Worm (Caenorhabditis elegans) whole organism, L1 larva: ENCODE data around the gene sptl-3.

Source experiments
- C04F5.9 ChIP-seq: sonication (generic microtip); optimal IDR thresholded peaks from 2 replicates; lab custom pipeline; 2016; ENCODE audit warnings: missing genetic modification characterization, missing compliant biosample characterization
- C34B4.2 ChIP-seq: sonication (generic microtip); optimal IDR thresholded peaks from 2 replicates; lab custom pipeline; 2017; ENCODE audit warnings: mild to moderate bottlenecking, missing genetic modification characterization, missing compliant biosample characterization
- aha-1 ChIP-seq: fragments of 150-350 bp; optimal IDR thresholded peaks from 2 replicates; lab custom pipeline; 2014; ENCODE audit warnings: missing biosample characterization, missing genetic modification characterization
- ama-1 ChIP-seq: fragments of 150-350 bp; optimal IDR thresholded peaks from 2 replicates; lab custom pipeline; 2014
- blmp-1 ChIP-seq: fragments of 150-350 bp; optimal IDR thresholded peaks from 2 replicates; lab custom pipeline; 2014; ENCODE audit warnings: missing biosample characterization, missing genetic modification characterization
- ceh-8 ChIP-seq: fragments of 200-800 bp; sonication (Bioruptor generic); optimal IDR thresholded peaks from 2 replicates; lab custom pipeline; 2018; ENCODE audit warnings: mild to moderate bottlenecking, missing genetic modification characterization, moderate library complexity, missing compliant biosample characterization
- ceh-88 ChIP-seq: fragments of 200-800 bp; sonication (Bioruptor generic); IDR thresholded peaks from 2 replicates; pipeline ENCODE4 v1.3.6; 2022; ENCODE audit warnings: missing genetic modification characterization, missing compliant biosample characterization
- ceh-90 ChIP-seq: sonication (generic microtip); optimal IDR thresholded peaks from 2 replicates; lab custom pipeline; 2016; ENCODE audit warnings: missing genetic modification characterization, missing compliant biosample characterization
- dsc-1 ChIP-seq: sonication (generic microtip); optimal IDR thresholded peaks from 2 replicates; lab custom pipeline; 2016; ENCODE audit warnings: mild to moderate bottlenecking, missing genetic modification characterization, missing compliant biosample characterization
- elt-3 ChIP-seq, 6 experiments: fragments of 150-350 bp in 1 of 6; sonication (generic microtip); optimal IDR thresholded peaks; 2 replicates each; lab custom pipeline; 2017 to 2018; ENCODE audit warnings: missing biosample characterization in 6 of 6, missing genetic modification characterization in 6 of 6, inconsistent platforms in 1 of 6
- ets-5 ChIP-seq: fragments of 200-800 bp; sonication (Bioruptor generic); IDR thresholded peaks from 2 replicates; pipeline ENCODE4 v1.3.6; 2022; ENCODE audit warnings: missing genetic modification characterization, missing compliant biosample characterization
- fos-1 ChIP-seq: fragments of 150-350 bp; optimal IDR thresholded peaks from 2 replicates; lab custom pipeline; 2014; ENCODE audit warnings: missing biosample characterization, missing genetic modification characterization
- grh-1 ChIP-seq: fragments of 200-800 bp; sonication (Bioruptor generic); IDR thresholded peaks from 2 replicates; pipeline ENCODE4 v1.3.6; 2022; ENCODE audit warnings: missing genetic modification reagents, missing genetic modification characterization, missing compliant biosample characterization
- isw-1 ChIP-seq: fragments of 200-800 bp; sonication (Bioruptor generic); IDR thresholded peaks from 2 replicates; pipeline ENCODE4 v1.3.6; 2022; ENCODE audit warnings: missing genetic modification characterization, missing compliant biosample characterization
- jun-1 ChIP-seq: fragments of 150-350 bp; optimal IDR thresholded peaks from 2 replicates; lab custom pipeline; 2014; ENCODE audit warnings: missing biosample characterization, missing genetic modification reagents, missing genetic modification characterization
- lin-13 ChIP-seq: fragments of 150-350 bp; optimal IDR thresholded peaks from 2 replicates; lab custom pipeline; 2014; ENCODE audit warnings: missing biosample characterization, missing genetic modification reagents, missing genetic modification characterization
- lin-35 ChIP-seq, 2 experiments: fragments of 150-350 bp; optimal IDR thresholded peaks; 2 replicates each; lab custom pipeline; 2014; ENCODE audit warnings: missing biosample characterization in 2 of 2, missing genetic modification characterization in 2 of 2, missing genetic modification reagents in 2 of 2
- lin-39 ChIP-seq: fragments of 150-350 bp; optimal IDR thresholded peaks from 2 replicates; lab custom pipeline; 2014; ENCODE audit warnings: missing biosample characterization, missing genetic modification reagents, missing genetic modification characterization
- lir-3 ChIP-seq: sonication (generic microtip); optimal IDR thresholded peaks from 2 replicates; lab custom pipeline; 2016; ENCODE audit warnings: mild to moderate bottlenecking, missing genetic modification characterization, moderate library complexity, missing compliant biosample characterization; ENCODE audit not compliant: poor library complexity
- lsy-2 ChIP-seq, 2 experiments: fragments of 150-350 bp; optimal IDR thresholded peaks; 2 replicates each; lab custom pipeline; 2014; ENCODE audit warnings: missing biosample characterization in 2 of 2, missing genetic modification characterization in 2 of 2
- mab-9 ChIP-seq: fragments of 200-800 bp; sonication (Bioruptor generic); IDR thresholded peaks from 2 replicates; pipeline ENCODE4 v1.3.6; 2022; ENCODE audit warnings: missing genetic modification reagents, missing genetic modification characterization, missing compliant biosample characterization
- mdl-1 ChIP-seq, 2 experiments: fragments of 150-350 bp; optimal IDR thresholded peaks; 2 replicates each; lab custom pipeline; 2014 to 2017; ENCODE audit warnings: missing biosample characterization in 2 of 2, missing genetic modification characterization in 2 of 2, inconsistent platforms in 1 of 2
- nhr-20 ChIP-seq: sonication (generic microtip); optimal IDR thresholded peaks from 2 replicates; lab custom pipeline; 2016; ENCODE audit warnings: mild to moderate bottlenecking, missing genetic modification characterization, missing compliant biosample characterization
- nhr-47 ChIP-seq: sonication (generic microtip); optimal IDR thresholded peaks from 2 replicates; lab custom pipeline; 2016; ENCODE audit warnings: mild to moderate bottlenecking, missing genetic modification characterization, moderate library complexity, missing compliant biosample characterization
- nhr-71 ChIP-seq: sonication (generic microtip); optimal IDR thresholded peaks from 2 replicates; lab custom pipeline; 2016; ENCODE audit warnings: mild to moderate bottlenecking, missing genetic modification characterization, moderate library complexity, missing compliant biosample characterization
- nhr-77 ChIP-seq: fragments of 150-350 bp; optimal IDR thresholded peaks from 2 replicates; lab custom pipeline; 2014; ENCODE audit warnings: missing biosample characterization, missing genetic modification characterization
- nhr-84 ChIP-seq: sonication (generic microtip); optimal IDR thresholded peaks from 2 replicates; lab custom pipeline; 2017; ENCODE audit warnings: missing biosample characterization, missing genetic modification characterization
- nhr-85 ChIP-seq: sonication (generic microtip); peaks from one replicate; lab custom pipeline; 2016; ENCODE audit warnings: missing genetic modification characterization, inconsistent platforms, missing compliant biosample characterization
- pax-3 ChIP-seq: fragments of 200-800 bp; sonication (Bioruptor generic); optimal IDR thresholded peaks from 2 replicates; lab custom pipeline; 2018; ENCODE audit warnings: mild to moderate bottlenecking, missing genetic modification characterization, moderate library complexity, missing compliant biosample characterization
- pqm-1 ChIP-seq: sonication (generic microtip); optimal IDR thresholded peaks from 3 replicates; lab custom pipeline; 2017; ENCODE audit warnings: missing biosample characterization, missing genetic modification characterization
- rnt-1 ChIP-seq: sonication (generic microtip); optimal IDR thresholded peaks from 2 replicates; lab custom pipeline; 2016; ENCODE audit warnings: mild to moderate bottlenecking, missing genetic modification characterization, moderate library complexity, missing compliant biosample characterization
- skn-1 ChIP-seq: fragments of 150-350 bp; optimal IDR thresholded peaks from 2 replicates; lab custom pipeline; 2014; ENCODE audit warnings: missing biosample characterization, missing genetic modification characterization
- snpc-4 ChIP-seq: fragments of 150-350 bp; optimal IDR thresholded peaks from 2 replicates; lab custom pipeline; 2014; ENCODE audit warnings: missing biosample characterization, missing genetic modification characterization
- snu-23 ChIP-seq: sonication (generic microtip); optimal IDR thresholded peaks from 2 replicates; lab custom pipeline; 2016; ENCODE audit warnings: missing genetic modification characterization, missing compliant biosample characterization
- sptf-1 ChIP-seq: fragments of 150-350 bp; optimal IDR thresholded peaks from 2 replicates; lab custom pipeline; 2014; ENCODE audit warnings: missing biosample characterization, missing genetic modification characterization
- sup-37 ChIP-seq: fragments of 200-800 bp; sonication (Bioruptor generic); optimal IDR thresholded peaks from 2 replicates; lab custom pipeline; 2018; ENCODE audit warnings: mild to moderate bottlenecking, missing genetic modification characterization, missing compliant biosample characterization
- swsn-7 ChIP-seq: sonication (generic microtip); optimal IDR thresholded peaks from 2 replicates; lab custom pipeline; 2016; ENCODE audit warnings: missing genetic modification characterization, missing compliant biosample characterization
- tlp-1 ChIP-seq: fragments of 150-350 bp; optimal IDR thresholded peaks from 2 replicates; lab custom pipeline; 2014; ENCODE audit warnings: missing biosample characterization, missing genetic modification characterization
- unc-130 ChIP-seq: fragments of 150-350 bp; optimal IDR thresholded peaks from 2 replicates; lab custom pipeline; 2017; ENCODE audit warnings: missing biosample characterization, missing genetic modification characterization, inconsistent platforms
- unc-30 ChIP-seq: sonication (generic microtip); optimal IDR thresholded peaks from 2 replicates; lab custom pipeline; 2017; ENCODE audit warnings: missing biosample characterization, missing genetic modification characterization
- unc-62 ChIP-seq: fragments of 150-350 bp; optimal IDR thresholded peaks from 2 replicates; lab custom pipeline; 2014; ENCODE audit warnings: missing biosample characterization, missing genetic modification reagents, missing genetic modification characterization
- unc-98 ChIP-seq: fragments of 200-800 bp; sonication (Bioruptor generic); IDR thresholded peaks from 2 replicates; pipeline ENCODE4 v1.3.6; 2022; ENCODE audit warnings: missing genetic modification characterization, missing compliant biosample characterization
- vab-15 ChIP-seq: sonication (generic microtip); optimal IDR thresholded peaks from 2 replicates; lab custom pipeline; 2017; ENCODE audit warnings: missing genotype, mild to moderate bottlenecking, missing genetic modification characterization, missing compliant biosample characterization
- xbp-1 ChIP-seq: sonication (generic microtip); optimal IDR thresholded peaks from 2 replicates; lab custom pipeline; 2016; ENCODE audit warnings: missing genetic modification characterization, missing compliant biosample characterization
- ztf-4 ChIP-seq: fragments of 150-350 bp; optimal IDR thresholded peaks from 2 replicates; lab custom pipeline; 2014; ENCODE audit warnings: missing biosample characterization, missing genetic modification characterization

Gene sptl-3

ce11 chrV:13934545-13934944 is 41.4 kb downstream of the sptl-3 start, which contains the start of gene R10D12.1:
Gene R10D12.1 (minus strand): TSS chrV:13934645.
- TF ChIP-seq xbp-1 = no peak
- no peak for TF ChIP-seq ceh-8 (GFP tag; lab: Kevin White, UChicago)
- TF ChIP-seq unc-30 = no peak
- no peak for TF ChIP-seq aha-1
- peak; percentile 2 for TF ChIP-seq nhr-20 (tag; lab: Kevin White, UChicago)
- no peak for TF ChIP-seq pqm-1 (tag; lab: Kevin White, UChicago)
- no peak for TF ChIP-seq vab-15 (tag; lab: Kevin White, UChicago)
- TF ChIP-seq elt-3 (tag; optimal IDR thresholded peaks at IDR 0.05; lab: Kevin White, UChicago) = peak in 1 of 6 experiments; percentile 40
- TF ChIP-seq rnt-1 (tag; lab: Kevin White, UChicago) = no peak
- TF ChIP-seq nhr-84 (tag; lab: Kevin White, UChicago) = no peak
- no peak for TF ChIP-seq snpc-4
- TF ChIP-seq unc-98 (GFP tag; lab: Robert Waterston, UW) = no peak
- TF ChIP-seq lir-3 (tag; lab: Kevin White, UChicago) = no peak
- 0 out of 2 replicates have a peak, but pooled peaks have one; percentile 25 for TF ChIP-seq grh-1
- TF ChIP-seq ama-1 (lab: Kevin White, UChicago) = peak; percentile 30
- no peak for TF ChIP-seq unc-130 (tag; lab: Kevin White, UChicago)
- no peak for TF ChIP-seq lin-13 (GFP tag; lab: Kevin White, UChicago)
- no peak for TF ChIP-seq jun-1 (tag; lab: Kevin White, UChicago)
- TF ChIP-seq mdl-1 (tag; optimal IDR thresholded peaks at IDR 0.05; lab: Kevin White, UChicago) = no peak
- TF ChIP-seq ceh-90 (tag; lab: Kevin White, UChicago) = no peak
- TF ChIP-seq ztf-4 (tag; lab: Kevin White, UChicago) = no peak
- no peak for TF ChIP-seq unc-62 (GFP tag; lab: Kevin White, UChicago)
- TF ChIP-seq tlp-1 (tag; lab: Kevin White, UChicago) = no peak
- TF ChIP-seq C04F5.9 (tag; lab: Kevin White, UChicago) = no peak
- no peak for TF ChIP-seq sup-37
- no peak for TF ChIP-seq ets-5 (GFP tag; lab: Robert Waterston, UW)
- TF ChIP-seq dsc-1 (tag; lab: Kevin White, UChicago) = no peak

DNA sequence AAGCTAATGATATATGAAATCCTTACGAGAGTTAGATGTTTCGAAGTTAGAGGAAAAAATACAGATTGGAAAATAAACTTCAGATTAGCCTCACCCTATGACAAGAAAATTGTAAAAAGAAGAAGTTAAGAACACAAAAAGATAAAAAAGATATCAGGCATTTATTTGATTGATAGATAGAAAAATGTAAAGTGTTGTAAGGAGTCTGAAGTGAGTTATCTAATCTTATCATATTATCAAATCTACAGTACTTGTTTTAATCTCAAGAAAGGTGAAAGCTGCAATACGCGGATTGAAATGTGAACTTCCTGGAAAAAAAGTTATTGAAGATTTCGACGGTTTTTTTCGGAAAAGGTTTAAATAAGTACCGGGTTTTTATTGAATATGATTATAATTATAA is 42.3 kb downstream of the sptl-3 start:
- TF ChIP-seq vab-15 (tag; lab: Kevin White, UChicago) = no peak
- no peak for TF ChIP-seq ztf-4 (tag; lab: Kevin White, UChicago)
- no peak for TF ChIP-seq C34B4.2 (tag; lab: Kevin White, UChicago)
- TF ChIP-seq snu-23 (GFP tag; lab: Kevin White, UChicago) = no peak
- no peak for TF ChIP-seq nhr-71
- TF ChIP-seq blmp-1 (tag; lab: Kevin White, UChicago) = peak; percentile 41
- peak in 1 of 2 experiments; percentile 2 for TF ChIP-seq lsy-2 (tag; optimal IDR thresholded peaks at IDR 0.05; lab: Kevin White, UChicago)
- TF ChIP-seq pax-3 (tag; lab: Kevin White, UChicago) = no peak
- no peak for TF ChIP-seq lin-39 (tag; lab: Kevin White, UChicago)
- no peak for TF ChIP-seq mab-9 (GFP tag; lab: Robert Waterston, UW)
- no peak for TF ChIP-seq ceh-88 (GFP tag; lab: Robert Waterston, UW)
- TF ChIP-seq swsn-7 (tag; lab: Kevin White, UChicago) = no peak
- TF ChIP-seq nhr-85 (tag; lab: Kevin White, UChicago) = no peak
- no peak for TF ChIP-seq fos-1 (tag; lab: Kevin White, UChicago)
- TF ChIP-seq ceh-8 (GFP tag; lab: Kevin White, UChicago) = no peak
- no peak for TF ChIP-seq lin-35 (GFP tag; optimal IDR thresholded peaks at IDR 0.05; lab: Kevin White, UChicago)
- TF ChIP-seq elt-3 (tag; optimal IDR thresholded peaks at IDR 0.05; lab: Kevin White, UChicago) = peak in 5 of 6 experiments; percentile 25 to 93 (median 82)
- TF ChIP-seq, all 84 proteins: peak for 3

DNA sequence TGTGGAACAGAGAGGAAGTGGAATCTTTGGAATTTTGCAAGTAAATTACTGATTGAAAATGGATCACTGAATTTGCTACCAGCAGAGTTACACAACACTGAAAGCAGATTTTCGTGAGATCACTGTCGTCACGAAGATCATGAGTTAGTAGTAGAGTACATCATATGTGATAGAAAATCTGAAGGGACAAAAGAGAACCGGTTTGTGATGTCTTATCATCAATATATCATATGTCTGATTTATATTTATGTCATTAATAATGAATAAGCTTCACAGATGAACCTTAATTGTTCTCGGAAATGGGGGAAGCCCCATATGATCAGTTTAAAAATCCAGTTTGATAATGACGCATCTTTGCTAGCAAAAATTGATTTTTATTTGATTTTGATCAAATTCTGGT is 42.9 kb downstream of the sptl-3 start:
- TF ChIP-seq elt-3 (tag; optimal IDR thresholded peaks at IDR 0.05; lab: Kevin White, UChicago) (peak in 2 of 6 experiments; percentile 25 to 31), aha-1 (no peak), blmp-1 (tag; lab: Kevin White, UChicago) (peak; percentile 19), nhr-77 (tag; lab: Kevin White, UChicago) (no peak), nhr-85 (tag; lab: Kevin White, UChicago) (peak; percentile 77), sptf-1 (tag; lab: Kevin White, UChicago) (no peak), jun-1 (tag; lab: Kevin White, UChicago) (no peak), lin-35 (GFP tag; optimal IDR thresholded peaks at IDR 0.05; lab: Kevin White, UChicago) (peak in 1 of 2 experiments; percentile 11), nhr-47 (no peak), nhr-20 (tag; lab: Kevin White, UChicago) (peak; percentile 2), isw-1 (no peak), lin-13 (GFP tag; lab: Kevin White, UChicago) (no peak), grh-1 (peak; percentile 63), skn-1 (no peak), swsn-7 (tag; lab: Kevin White, UChicago) (no peak), pax-3 (tag; lab: Kevin White, UChicago) (no peak), nhr-71 (peak; percentile 1)
